Fruit fly (Drosophila melanogaster): ENCODE measurements around the gene twit.

DNA sequence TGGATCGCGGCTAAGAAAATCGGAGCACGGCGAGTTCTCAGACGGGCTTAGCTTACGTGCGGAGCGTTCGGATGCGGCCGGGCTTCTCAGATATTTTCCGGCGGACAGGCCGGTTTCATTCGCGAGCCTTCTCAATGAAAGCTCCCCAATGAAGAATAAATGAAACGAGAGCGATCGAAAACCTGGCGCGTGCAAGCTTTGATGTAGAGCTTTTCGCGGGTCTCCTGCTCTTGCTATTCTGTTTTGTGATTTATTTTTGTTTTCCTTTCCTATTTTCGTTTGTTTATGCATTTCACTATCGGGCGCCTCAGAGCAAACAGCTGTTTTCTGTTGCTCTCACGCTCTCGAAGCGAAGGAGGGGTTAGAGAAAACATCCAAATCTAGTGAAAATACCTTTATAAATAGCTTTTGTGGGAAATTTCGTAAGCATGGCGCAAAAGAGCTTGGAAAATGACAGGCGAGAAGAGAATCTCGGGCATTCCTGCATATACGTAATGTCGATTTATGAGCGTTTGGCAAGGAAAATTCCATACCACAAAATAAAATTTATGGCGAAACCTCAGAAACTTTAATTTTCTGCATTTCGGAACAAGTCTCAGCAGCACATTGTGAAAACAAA is 33.6 kb downstream of the twit start:
- no peak for TF ChIP-seq bab2 (GFP tag; optimal IDR thresholded peaks at IDR 0.05)
- no peak for TF ChIP-seq Lpt (GFP tag; optimal IDR thresholded peaks at IDR 0.05)
- TF ChIP-seq onecut (GFP tag; IDR thresholded peaks at IDR 0.05) = no peak
- TF ChIP-seq CG17186 (GFP tag; optimal IDR thresholded peaks at IDR 0.05) = no peak
- TF ChIP-seq vnd (GFP tag; IDR thresholded peaks at IDR 0.05; ENCODE audit: partially characterized antibody) = no peak
- TF ChIP-seq gt (GFP tag; IDR thresholded peaks at IDR 0.05) = no peak
- no peak for TF ChIP-seq CG3065 (GFP tag; optimal IDR thresholded peaks at IDR 0.05)
- TF ChIP-seq sim (GFP tag; IDR thresholded peaks at IDR 0.05) = no peak
- TF ChIP-seq Xbp1 (GFP tag; optimal IDR thresholded peaks at IDR 0.05) = no peak
- TF ChIP-seq Med (GFP tag) = peak; percentile 30
- TF ChIP-seq pan (optimal IDR thresholded peaks at IDR 0.05) = no peak
- TF ChIP-seq pan (GFP tag; optimal IDR thresholded peaks at IDR 0.05 in 1 of 2, IDR thresholded peaks at IDR 0.05 in 1 of 2) = peak in 1 of 2 experiments; percentile 10

Data from whole organism, embryonic.